Fruit fly (Drosophila melanogaster) whole organism, embryonic: ENCODE data around the gene Pxd.

Experiments used
- CG10565 ChIP-seq: fragments of 200-800 bp; sonication (Bioruptor generic); optimal IDR thresholded peaks from 3 replicates; lab custom pipeline; 2016; ENCODE audit warnings: missing biosample characterization, mild to moderate bottlenecking, missing genetic modification characterization
- CG10654 ChIP-seq: fragments of 200-800 bp; sonication (Bioruptor generic); optimal IDR thresholded peaks from 2 replicates; lab custom pipeline; 2016; ENCODE audit warnings: missing biosample characterization, missing genetic modification characterization
- CG12659 ChIP-seq: fragments of 200-800 bp; sonication (Bioruptor generic); optimal IDR thresholded peaks from 3 replicates; lab custom pipeline; 2017; ENCODE audit warnings: mild to moderate bottlenecking, missing biosample characterization, missing genetic modification reagents, missing genetic modification characterization
- CG12744 ChIP-seq: fragments of 200-800 bp; sonication (Bioruptor generic); optimal IDR thresholded peaks from 2 replicates; lab custom pipeline; 2016; ENCODE audit warnings: missing biosample characterization, missing genetic modification characterization
- CG13123 ChIP-seq: fragments of 200-800 bp; sonication (Bioruptor generic); optimal IDR thresholded peaks from 2 replicates; lab custom pipeline; 2016; ENCODE audit warnings: missing biosample characterization, missing genetic modification characterization
- CG14014 ChIP-seq: fragments of 200-800 bp; sonication (Bioruptor generic); IDR thresholded peaks from 2 replicates; pipeline ENCODE4 v1.3.6; 2022; ENCODE audit warnings: missing biosample characterization, missing genetic modification characterization
- CG1602 ChIP-seq: fragments of 200-800 bp; sonication (Bioruptor generic); optimal IDR thresholded peaks from 3 replicates; lab custom pipeline; 2016; ENCODE audit warnings: missing biosample characterization, missing genetic modification characterization
- CG1603 ChIP-seq: fragments of 200-800 bp; sonication (Bioruptor generic); optimal IDR thresholded peaks from 2 replicates; lab custom pipeline; 2019; ENCODE audit warnings: missing biosample characterization, mild to moderate bottlenecking, missing genetic modification characterization, moderate library complexity
- CG17829 ChIP-seq: fragments of 200-800 bp; optimal IDR thresholded peaks from 2 replicates; lab custom pipeline; 2019; ENCODE audit warnings: missing biosample characterization, mild to moderate bottlenecking, missing genetic modification characterization, moderate library complexity
- CG17912 ChIP-seq: fragments of 200-800 bp; sonication (Bioruptor generic); optimal IDR thresholded peaks from 2 replicates; lab custom pipeline; 2018; ENCODE audit warnings: missing biosample characterization, mild to moderate bottlenecking, missing genetic modification characterization
- CG1792 ChIP-seq: fragments of 200-800 bp; sonication (Bioruptor generic); optimal IDR thresholded peaks from 2 replicates; lab custom pipeline; 2016; ENCODE audit warnings: missing biosample characterization, missing genetic modification characterization
- CG32767 ChIP-seq: fragments of 200-800 bp; sonication (Bioruptor generic); IDR thresholded peaks from 2 replicates; pipeline ENCODE4 v1.3.6; 2022; ENCODE audit warnings: missing biosample characterization, missing genetic modification characterization
- CG3281 ChIP-seq: fragments of 200-800 bp; sonication (Bioruptor generic); optimal IDR thresholded peaks from 3 replicates; lab custom pipeline; 2017; ENCODE audit warnings: missing biosample characterization, mild to moderate bottlenecking, missing genetic modification characterization
- CG4424 ChIP-seq: fragments of 200-800 bp; sonication (Bioruptor generic); optimal IDR thresholded peaks from 3 replicates; lab custom pipeline; 2016; ENCODE audit warnings: missing biosample characterization, missing genetic modification characterization
- CG5953 ChIP-seq: fragments of 200-800 bp; sonication (Bioruptor generic); IDR thresholded peaks from 2 replicates; pipeline ENCODE4 v1.3.6; 2022; ENCODE audit warnings: missing biosample characterization, missing genetic modification characterization
- CkIIα-i1 ChIP-seq: fragments of 200-800 bp; sonication (Bioruptor generic); IDR thresholded peaks from 2 replicates; pipeline ENCODE4 v1.3.6; 2022; ENCODE audit warnings: missing biosample characterization, missing genetic modification characterization
- CrebB ChIP-seq: fragments of 200-800 bp; sonication (Bioruptor generic); optimal IDR thresholded peaks from 3 replicates; lab custom pipeline; 2018; ENCODE audit warnings: missing biosample characterization, mild to moderate bottlenecking, missing genetic modification characterization
- D19B ChIP-seq: fragments of 200-800 bp; sonication (Bioruptor generic); optimal IDR thresholded peaks from 2 replicates; lab custom pipeline; 2017; ENCODE audit warnings: missing biosample characterization, mild to moderate bottlenecking, missing genetic modification characterization
- HmgZ ChIP-seq: fragments of 200-800 bp; sonication (Bioruptor generic); optimal IDR thresholded peaks from 2 replicates; lab custom pipeline; 2018; ENCODE audit warnings: missing biosample characterization, mild to moderate bottlenecking, missing genetic modification characterization
- MTF-1 ChIP-seq: fragments of 200-800 bp; sonication (Bioruptor generic); optimal IDR thresholded peaks from 2 replicates; lab custom pipeline; 2018; ENCODE audit warnings: missing biosample characterization, mild to moderate bottlenecking, missing genetic modification characterization, borderline replicate concordance
- Poxn ChIP-seq: fragments of 200-800 bp; sonication (Bioruptor generic); IDR thresholded peaks from 2 replicates; pipeline ENCODE4 v1.3.6; 2022; ENCODE audit warnings: missing biosample characterization, missing genetic modification characterization
- Usf ChIP-seq: fragments of 200-800 bp; sonication (Bioruptor generic); optimal IDR thresholded peaks from 2 replicates; lab custom pipeline; 2017; ENCODE audit warnings: missing genotype, missing biosample characterization, missing genetic modification characterization
- Xrp1 ChIP-seq: fragments of 200-800 bp; sonication (Bioruptor generic); IDR thresholded peaks from 2 replicates; pipeline ENCODE4 v1.3.6; 2022; ENCODE audit warnings: missing biosample characterization, missing genetic modification characterization
- abd-A ChIP-seq: fragments of 200-800 bp; sonication (Bioruptor generic); optimal IDR thresholded peaks from 3 replicates; lab custom pipeline; 2019; ENCODE audit warnings: missing biosample characterization, mild to moderate bottlenecking, missing genetic modification characterization, moderate library complexity
- amos ChIP-seq: fragments of 200-800 bp; sonication (Bioruptor generic); IDR thresholded peaks from 2 replicates; pipeline ENCODE4 v1.3.6; 2022; ENCODE audit warnings: missing biosample characterization, missing genetic modification characterization; ENCODE audit not compliant: partially characterized antibody
- ap ChIP-seq: fragments of 200-800 bp; sonication (Bioruptor generic); IDR thresholded peaks from 2 replicates; pipeline ENCODE4 v1.3.6; 2022; ENCODE audit warnings: missing biosample characterization, missing genetic modification characterization
- bab2 ChIP-seq: fragments of 200-800 bp; sonication (Bioruptor generic); optimal IDR thresholded peaks from 2 replicates; lab custom pipeline; 2016; ENCODE audit warnings: missing biosample characterization, missing genetic modification characterization
- crp ChIP-seq, 2 experiments: fragments of 200-800 bp; sonication (Bioruptor generic); optimal IDR thresholded peaks; 2 replicates in 1 of 2; 3 replicates in 1 of 2; lab custom pipeline; 2017; ENCODE audit warnings: missing biosample characterization in 2 of 2, missing genetic modification characterization in 2 of 2, mild to moderate bottlenecking in 1 of 2, moderate library complexity in 1 of 2
- dysf ChIP-seq: fragments of 200-800 bp; sonication (Bioruptor generic); IDR thresholded peaks from 3 replicates; pipeline ENCODE4 v1.3.6; 2022; ENCODE audit warnings: missing biosample characterization, missing genetic modification characterization
- fru ChIP-seq: fragments of >200 bp; optimal IDR thresholded peaks from 2 replicates; lab custom pipeline; 2017
- fu2 ChIP-seq: fragments of 200-800 bp; sonication (Bioruptor generic); optimal IDR thresholded peaks from 2 replicates; lab custom pipeline; 2016; ENCODE audit warnings: missing biosample characterization, missing genetic modification characterization
- hb ChIP-seq: fragments of 200-800 bp; sonication (Bioruptor generic); IDR thresholded peaks from 3 replicates; pipeline ENCODE4 v1.3.6; 2022; ENCODE audit warnings: missing biosample characterization, missing genetic modification characterization; ENCODE audit not compliant: partially characterized antibody
- inv ChIP-seq: fragments of 200-800 bp; sonication (Bioruptor generic); IDR thresholded peaks from 2 replicates; pipeline ENCODE4 v1.3.6; 2022; ENCODE audit warnings: missing biosample characterization, missing genetic modification characterization; ENCODE audit not compliant: partially characterized antibody
- jing ChIP-seq: fragments of 200-800 bp; sonication (Bioruptor generic); optimal IDR thresholded peaks from 2 replicates; lab custom pipeline; 2018; ENCODE audit warnings: missing biosample characterization, mild to moderate bottlenecking, missing genetic modification characterization
- kay ChIP-seq: fragments of 200-800 bp; sonication (Bioruptor generic); optimal IDR thresholded peaks from 2 replicates; lab custom pipeline; 2016; ENCODE audit warnings: missing biosample characterization, missing genetic modification characterization
- kni ChIP-seq: fragments of 200-800 bp; sonication (Bioruptor generic); optimal IDR thresholded peaks from 3 replicates; lab custom pipeline; 2017; ENCODE audit warnings: mild to moderate bottlenecking, missing biosample characterization, missing genetic modification reagents, missing genetic modification characterization
- luna ChIP-seq: fragments of 200-800 bp; sonication (Bioruptor generic); optimal IDR thresholded peaks from 2 replicates; lab custom pipeline; 2016; ENCODE audit warnings: missing biosample characterization, missing genetic modification characterization
- mirr ChIP-seq: fragments of 200-800 bp; sonication (Bioruptor generic); optimal IDR thresholded peaks from 3 replicates; lab custom pipeline; 2018; ENCODE audit warnings: missing biosample characterization, mild to moderate bottlenecking, missing genetic modification characterization
- nau ChIP-seq: fragments of 200-800 bp; sonication (Bioruptor generic); optimal IDR thresholded peaks from 3 replicates; lab custom pipeline; 2017; ENCODE audit warnings: missing biosample characterization, mild to moderate bottlenecking, missing genetic modification characterization, missing genetic modification reagents
- onecut ChIP-seq: fragments of 200-800 bp; sonication (Bioruptor generic); IDR thresholded peaks from 2 replicates; pipeline ENCODE4 v1.3.6; 2022; ENCODE audit warnings: missing biosample characterization, missing genetic modification characterization
- peb ChIP-seq: fragments of 200-800 bp; sonication (Bioruptor generic); IDR thresholded peaks from 2 replicates; pipeline ENCODE4 v1.3.6; 2022; ENCODE audit warnings: missing biosample characterization, missing genetic modification characterization
- pho ChIP-seq: fragments of 200-800 bp; sonication (Bioruptor generic); optimal IDR thresholded peaks from 2 replicates; lab custom pipeline; 2016; ENCODE audit warnings: missing biosample characterization, missing genetic modification characterization
- pum ChIP-seq: fragments of 200-800 bp; sonication (Bioruptor generic); optimal IDR thresholded peaks from 2 replicates; lab custom pipeline; 2016; ENCODE audit warnings: missing biosample characterization, missing genetic modification characterization
- schlank ChIP-seq: fragments of 200-800 bp; sonication (Bioruptor generic); optimal IDR thresholded peaks from 2 replicates; lab custom pipeline; 2018; ENCODE audit warnings: missing biosample characterization, mild to moderate bottlenecking, missing genetic modification characterization
- sens-2 ChIP-seq: fragments of 200-800 bp; sonication (Bioruptor generic); IDR thresholded peaks from 2 replicates; pipeline ENCODE4 v1.3.6; 2022; ENCODE audit warnings: missing biosample characterization, missing genetic modification characterization
- slp2 ChIP-seq: fragments of 200-800 bp; sonication (Bioruptor generic); optimal IDR thresholded peaks from 2 replicates; lab custom pipeline; 2016; ENCODE audit warnings: missing biosample characterization, missing genetic modification characterization
- tin ChIP-seq: fragments of 200-800 bp; sonication (Bioruptor generic); optimal IDR thresholded peaks from 3 replicates; lab custom pipeline; 2016; ENCODE audit warnings: missing biosample characterization, missing genetic modification characterization
- z ChIP-seq: fragments of 200-800 bp; sonication (Bioruptor generic); IDR thresholded peaks from 3 replicates; pipeline ENCODE4 v1.3.6; 2022; ENCODE audit warnings: missing biosample characterization, missing genetic modification characterization
- zen ChIP-seq: fragments of 200-800 bp; sonication (Bioruptor generic); optimal IDR thresholded peaks from 3 replicates; lab custom pipeline; 2018; ENCODE audit warnings: missing biosample characterization, mild to moderate bottlenecking, missing genetic modification characterization, moderate library complexity
- zfh1 ChIP-seq: fragments of 200-800 bp; sonication (Bioruptor generic); IDR thresholded peaks from 3 replicates; pipeline ENCODE4 v1.3.6; 2022; ENCODE audit warnings: missing biosample characterization, missing genetic modification characterization

Pxd gene

DNA sequence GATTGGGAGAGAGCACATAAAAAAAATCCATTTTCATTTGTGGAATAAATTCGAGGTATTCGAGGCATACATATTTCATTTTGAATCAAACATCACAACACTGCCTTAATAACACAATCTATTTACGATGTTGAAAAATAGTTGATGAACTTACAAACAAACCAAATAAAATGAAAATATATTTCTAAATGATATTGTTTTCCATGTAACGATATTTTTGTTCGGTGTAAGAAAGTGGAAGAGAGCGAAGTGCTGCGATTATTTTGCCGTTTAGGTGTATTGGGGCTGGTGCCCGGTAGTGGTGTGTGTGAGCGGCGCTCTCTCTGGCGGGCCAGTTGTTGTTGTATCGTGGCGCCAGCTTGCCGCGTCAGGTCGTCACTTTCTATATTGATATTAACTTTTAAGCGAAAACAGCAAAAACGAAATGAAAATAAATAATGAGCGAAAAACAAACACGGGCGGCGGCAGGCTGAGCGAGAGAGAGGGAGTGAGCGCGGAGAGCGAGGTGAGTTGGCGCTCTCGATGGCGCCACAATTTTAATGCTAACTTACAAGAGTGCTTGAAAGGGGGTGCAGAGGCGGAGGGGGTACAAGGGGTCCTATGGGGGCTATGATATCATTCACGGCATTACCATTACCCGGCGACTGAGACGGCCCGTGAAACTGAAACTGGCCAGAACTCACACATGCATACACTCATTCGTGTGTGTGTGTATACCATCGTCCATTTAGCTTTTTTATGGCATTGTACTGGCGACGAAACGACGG lies 50.8 kb downstream of the Pxd start (continued):
- TF ChIP-seq CG1792 (GFP tag; lab: Kevin White, UChicago) (peak; percentile 84), CG17912 (GFP tag; lab: Kevin White, UChicago) (peak; percentile 88), Poxn (GFP tag; lab: Robert Waterston, UW) (peak; percentile 61), pum (GFP tag; lab: Kevin White, UChicago) (peak; percentile 88), CG13123 (GFP tag; lab: Kevin White, UChicago) (peak; percentile 80), peb (GFP tag; lab: Robert Waterston, UW) (peak; percentile 76), amos (GFP tag; lab: Robert Waterston, UW) (no peak; the same call in 1 of the 2 replicates), CrebB (tag; lab: Kevin White, UChicago) (peak; percentile 81), fru (lab: Kevin White, UChicago) (no peak), CG12659 (GFP tag; lab: Kevin White, UChicago) (peak; percentile 95), CG12744 (GFP tag; lab: Kevin White, UChicago) (peak; percentile 89), D19B (peak; percentile 85), ap (GFP tag; lab: Robert Waterston, UW) (peak; percentile 77), CG32767 (GFP tag; lab: Robert Waterston, UW) (peak; percentile 81), CG4424 (GFP tag; lab: Kevin White, UChicago) (peak; percentile 91), bab2 (GFP tag; lab: Kevin White, UChicago) (peak; percentile 93), Xrp1 (GFP tag; lab: Robert Waterston, UW) (peak; percentile 91), CkIIα-i1 (GFP tag; lab: Robert Waterston, UW) (peak; percentile 61; the same call in 1 of the 2 replicates), hb (GFP tag; lab: Robert Waterston, UW) (no peak), z (GFP tag; lab: Robert Waterston, UW) (0 out of 3 replicates have a peak, but pooled peaks have one; percentile 54), pho (GFP tag; lab: Kevin White, UChicago) (peak; percentile 92), Usf (peak; percentile 82), fu2 (GFP tag; lab: Kevin White, UChicago) (peak; percentile 91), MTF-1 (GFP tag; lab: Kevin White, UChicago) (peak; percentile 62), CG1603 (tag; lab: Kevin White, UChicago) (peak; percentile 96), sens-2 (GFP tag; lab: Robert Waterston, UW) (peak; percentile 70), inv (no peak), luna (GFP tag; lab: Kevin White, UChicago) (peak; percentile 83), dysf (GFP tag; lab: Robert Waterston, UW) (peak; percentile 92), CG14014 (GFP tag; lab: Robert Waterston, UW) (peak; percentile 72), kni (GFP tag; lab: Kevin White, UChicago) (peak; percentile 98), CG10654 (GFP tag; lab: Kevin White, UChicago) (peak; percentile 89), CG5953 (GFP tag; lab: Robert Waterston, UW) (peak; percentile 56), kay (peak; percentile 81), jing (GFP tag; lab: Kevin White, UChicago) (peak; percentile 90), mirr (GFP tag; lab: Kevin White, UChicago) (peak; percentile 54), HmgZ (tag; lab: Kevin White, UChicago) (peak; percentile 91), schlank (tag; lab: Kevin White, UChicago) (peak; percentile 81), onecut (peak; percentile 77), tin (GFP tag; lab: Kevin White, UChicago) (peak; percentile 86), zfh1 (GFP tag; lab: Robert Waterston, UW) (peak; percentile 84), nau (GFP tag; lab: Kevin White, UChicago) (peak; percentile 90), abd-A (peak; percentile 96), CG3281 (GFP tag; lab: Kevin White, UChicago) (peak; percentile 94), zen (tag; lab: Kevin White, UChicago) (peak; percentile 85), CG17829 (tag; lab: Kevin White, UChicago) (peak; percentile 95), CG1602 (peak; percentile 89), CG10565 (GFP tag; lab: Kevin White, UChicago) (peak; percentile 63), crp (GFP tag; optimal IDR thresholded peaks at IDR 0.05; lab: Kevin White, UChicago) (peak in 1 of 2 experiments; percentile 54), slp2 (GFP tag; lab: Kevin White, UChicago) (peak; percentile 82)
